Fruit fly (Drosophila melanogaster) whole organism: ENCODE measurements around the gene mTTF.

Experiments used
- CG8478 ChIP-seq: fragments of >200 bp; optimal IDR thresholded peaks from 2 replicates; lab custom pipeline; 2018; ENCODE audit warnings: inconsistent platforms
- Dll ChIP-seq: fragments of >200 bp; optimal IDR thresholded peaks from 2 replicates; lab custom pipeline; 2017
- psq ChIP-seq: fragments of >200 bp; optimal IDR thresholded peaks from 2 replicates; lab custom pipeline; 2017

- TF ChIP-seq psq = no peak
- TF ChIP-seq Dll (lab: Kevin White, UChicago) = no peak
- no peak for TF ChIP-seq CG8478 (lab: Kevin White, UChicago)
Measured at dm6 chr2L:14319005-14319404, 29.6 kb downstream of the mTTF start.
